Worm (Caenorhabditis elegans) whole organism, L4 larva: ENCODE results near the gene T21E8.6.

Experiments
- F10B5.3 ChIP-seq: sonication (generic microtip); optimal IDR thresholded peaks from 2 replicates; lab custom pipeline; 2016; ENCODE audit warnings: mild to moderate bottlenecking, missing genetic modification characterization, missing compliant biosample characterization
- F26F4.8 ChIP-seq: fragments of 200-800 bp; sonication (Bioruptor generic); conservative IDR thresholded peaks from 2 replicates; pipeline ENCODE4 v1.3.6; 2022; ENCODE audit warnings: missing genetic modification characterization, missing compliant biosample characterization
- F49E8.2 ChIP-seq: sonication (generic microtip); optimal IDR thresholded peaks from 2 replicates; lab custom pipeline; 2016; ENCODE audit warnings: missing compliant biosample characterization, mild to moderate bottlenecking, missing genetic modification characterization, borderline replicate concordance
- R02D3.7 ChIP-seq: fragments of 150-350 bp; sonication (generic microtip); optimal IDR thresholded peaks from 3 replicates; lab custom pipeline; 2014; ENCODE audit warnings: missing biosample characterization, missing genetic modification characterization
- T20F7.1 ChIP-seq: fragments of 200-800 bp; sonication (Bioruptor generic); optimal IDR thresholded peaks from 2 replicates; lab custom pipeline; 2018; ENCODE audit warnings: mild to moderate bottlenecking, missing genetic modification characterization, missing compliant biosample characterization
- Y5F2A.4 ChIP-seq: fragments of 200-800 bp; sonication (Bioruptor generic); optimal IDR thresholded peaks from 2 replicates; lab custom pipeline; 2018; ENCODE audit warnings: mild to moderate bottlenecking, missing genetic modification characterization, missing compliant biosample characterization
- ZK337.2 ChIP-seq: fragments of 200-800 bp; sonication (Bioruptor generic); IDR thresholded peaks from 2 replicates; pipeline ENCODE4 v1.3.6; 2022; ENCODE audit warnings: missing genetic modification reagents, missing genetic modification characterization, missing compliant biosample characterization
- aha-1 ChIP-seq: fragments of 150-350 bp; peaks from one replicate; lab custom pipeline; 2014; ENCODE audit warnings: missing biosample characterization, missing genetic modification characterization
- attf-4 ChIP-seq: sonication (generic microtip); optimal IDR thresholded peaks from 3 replicates; lab custom pipeline; 2017; ENCODE audit warnings: missing biosample characterization, missing genetic modification characterization
- daf-16 ChIP-seq, 3 experiments: sonication (generic microtip); optimal IDR thresholded peaks; 2 replicates each; lab custom pipeline; 2016 to 2017; ENCODE audit warnings: missing genetic modification characterization in 3 of 3, missing genetic modification reagents in 3 of 3, mild to moderate bottlenecking in 2 of 3, missing compliant biosample characterization in 2 of 3, missing biosample characterization in 1 of 3, moderate library complexity in 1 of 3
- daf-8 ChIP-seq: fragments of 200-800 bp; sonication (Bioruptor generic); IDR thresholded peaks from 2 replicates; pipeline ENCODE4 v1.3.6; 2022; ENCODE audit warnings: missing genetic modification characterization, missing compliant biosample characterization
- dmd-6 ChIP-seq: fragments of 200-800 bp; sonication (Bioruptor generic); IDR thresholded peaks from 2 replicates; pipeline ENCODE4 v1.3.6; 2022; ENCODE audit warnings: missing genetic modification reagents, missing genetic modification characterization, missing compliant biosample characterization
- dve-1 ChIP-seq: sonication (generic microtip); optimal IDR thresholded peaks from 2 replicates; lab custom pipeline; 2017; ENCODE audit warnings: antibody characterized with exemption, mild to moderate bottlenecking, missing genetic modification characterization, missing compliant biosample characterization; ENCODE audit not compliant: insufficient read depth
- fos-1 ChIP-seq: fragments of 150-350 bp; optimal IDR thresholded peaks from 2 replicates; lab custom pipeline; 2014; ENCODE audit warnings: missing biosample characterization, missing genetic modification characterization
- gei-8 ChIP-seq: fragments of 200-800 bp; sonication (Bioruptor generic); optimal IDR thresholded peaks from 2 replicates; lab custom pipeline; 2018; ENCODE audit warnings: mild to moderate bottlenecking, missing genetic modification characterization, missing compliant biosample characterization
- hmg-1.1 ChIP-seq: fragments of 200-800 bp; sonication (Bioruptor generic); IDR thresholded peaks from 2 replicates; pipeline ENCODE4 v1.3.6; 2022; ENCODE audit warnings: missing genetic modification reagents, missing genetic modification characterization, missing compliant biosample characterization
- lim-7 ChIP-seq: fragments of 200-800 bp; sonication (Bioruptor generic); IDR thresholded peaks from 2 replicates; pipeline ENCODE4 v1.3.6; 2022; ENCODE audit warnings: missing genetic modification characterization, missing compliant biosample characterization
- lsy-2 ChIP-seq, 2 experiments: fragments of 150-350 bp in 1 of 2; sonication (generic microtip) in 1 of 2; optimal IDR thresholded peaks; 2 replicates each; lab custom pipeline; 2014 to 2017; ENCODE audit warnings: missing biosample characterization in 2 of 2, missing genetic modification characterization in 2 of 2
- madf-5 ChIP-seq, 2 experiments: fragments of 200-800 bp; sonication (Bioruptor generic); IDR thresholded peaks; 2 replicates each; pipeline ENCODE4 v1.3.6; 2022; ENCODE audit warnings: missing compliant biosample characterization in 2 of 2, missing genetic modification characterization in 2 of 2
- mdt-29 ChIP-seq: fragments of 200-800 bp; sonication (Bioruptor generic); IDR thresholded peaks from 2 replicates; pipeline ENCODE4 v1.3.6; 2022; ENCODE audit warnings: missing genetic modification reagents, missing genetic modification characterization, missing compliant biosample characterization
- mep-1 ChIP-seq: fragments of 150-350 bp; sonication (generic microtip); optimal IDR thresholded peaks from 3 replicates; lab custom pipeline; 2014; ENCODE audit warnings: missing biosample characterization, missing genetic modification characterization
- mxl-2 ChIP-seq: fragments of 200-800 bp; sonication (Bioruptor generic); conservative IDR thresholded peaks from 2 replicates; pipeline ENCODE4 v1.3.6; 2022; ENCODE audit warnings: missing genetic modification reagents, missing genetic modification characterization, missing compliant biosample characterization
- mxl-3 ChIP-seq: fragments of 200-800 bp; sonication (Bioruptor generic); optimal IDR thresholded peaks from 2 replicates; lab custom pipeline; 2018; ENCODE audit warnings: mild to moderate bottlenecking, missing genetic modification characterization, missing compliant biosample characterization
- nhr-111 ChIP-seq: fragments of 200-800 bp; sonication (Bioruptor generic); optimal IDR thresholded peaks from 2 replicates; lab custom pipeline; 2018; ENCODE audit warnings: mild to moderate bottlenecking, missing genetic modification characterization, missing compliant biosample characterization
- nhr-28 ChIP-seq: fragments of 150-350 bp; optimal IDR thresholded peaks from 2 replicates; lab custom pipeline; 2014; ENCODE audit warnings: missing biosample characterization, missing genetic modification characterization
- nhr-42 ChIP-seq: fragments of 200-800 bp; sonication (Bioruptor generic); IDR thresholded peaks from 2 replicates; pipeline ENCODE4 v1.3.6; 2022; ENCODE audit warnings: missing genetic modification characterization, missing compliant biosample characterization
- pha-4 ChIP-seq, 2 experiments: fragments of 150-350 bp in 1 of 2; fragments of 200-800 bp in 1 of 2; sonication (Bioruptor generic) in 1 of 2; IDR thresholded peaks in 1 of 2; optimal IDR thresholded peaks in 1 of 2; 2 replicates each; pipeline versions ENCODE4 v1.3.6 to Lab custom; 2014 to 2022; ENCODE audit warnings: missing genetic modification characterization in 2 of 2, missing genetic modification reagents in 2 of 2, missing biosample characterization in 1 of 2, missing compliant biosample characterization in 1 of 2
- php-3 ChIP-seq: fragments of 200-800 bp; sonication (Bioruptor generic); IDR thresholded peaks from 2 replicates; pipeline ENCODE4 v1.3.6; 2022; ENCODE audit warnings: missing genetic modification reagents, missing genetic modification characterization, missing compliant biosample characterization
- saeg-2 ChIP-seq: fragments of 200-800 bp; sonication (Bioruptor generic); IDR thresholded peaks from 2 replicates; pipeline ENCODE4 v1.3.6; 2022; ENCODE audit warnings: missing genetic modification reagents, missing genetic modification characterization, missing compliant biosample characterization
- snpc-1.2 ChIP-seq: fragments of 200-800 bp; sonication (Bioruptor generic); IDR thresholded peaks from 2 replicates; pipeline ENCODE4 v1.3.6; 2022; ENCODE audit warnings: missing genetic modification reagents, missing genetic modification characterization, missing compliant biosample characterization
- tag-97 ChIP-seq: fragments of 200-800 bp; sonication (Bioruptor generic); IDR thresholded peaks from 2 replicates; pipeline ENCODE4 v1.3.6; 2022; ENCODE audit warnings: missing genetic modification characterization, missing compliant biosample characterization
- unc-62 ChIP-seq, 3 experiments: fragments of 150-350 bp in 1 of 3; sonication (generic microtip); optimal IDR thresholded peaks in 2 of 3; peaks in 1 of 3; 1 replicate in 1 of 3; 2 replicates in 2 of 3; lab custom pipeline; 2014 to 2017; ENCODE audit warnings: missing biosample characterization in 3 of 3, missing genetic modification characterization in 3 of 3, missing genetic modification reagents in 3 of 3, missing genotype in 1 of 3
- zag-1 ChIP-seq: fragments of 150-350 bp; optimal IDR thresholded peaks from 2 replicates; lab custom pipeline; 2014; ENCODE audit warnings: missing biosample characterization, missing genetic modification characterization
- zip-2 ChIP-seq: fragments of 150-350 bp; optimal IDR thresholded peaks from 2 replicates; lab custom pipeline; 2014; ENCODE audit warnings: missing biosample characterization, missing genetic modification characterization
- ztf-11 ChIP-seq: fragments of 150-350 bp; optimal IDR thresholded peaks from 2 replicates; lab custom pipeline; 2014; ENCODE audit warnings: missing biosample characterization, missing genetic modification characterization

The T21E8.6 gene

ce11 chrX:10859211-10859610, 22.9 kb upstream of the T21E8.6 start, which contains the start of gene pgp-5:
TSS of gene pgp-5 (minus strand) at chrX:10859297.
- peak; percentile 81 for TF ChIP-seq zip-2
- no peak for TF ChIP-seq attf-4 (tag; lab: Kevin White, UChicago)
- TF ChIP-seq unc-62 (GFP tag; optimal IDR thresholded peaks at IDR 0.05 in 1 of 2; lab: Kevin White, UChicago), result peak in 1 of 2 experiments; percentile 95
- TF ChIP-seq unc-62 (tag; optimal IDR thresholded peaks at IDR 0.05; lab: Kevin White, UChicago), result no peak

ce11 chrX:10859622-10860021, 22.5 kb upstream of the T21E8.6 start:
- no peak for TF ChIP-seq lsy-2 (tag; optimal IDR thresholded peaks at IDR 0.05; lab: Kevin White, UChicago)
- peak; percentile 56 for TF ChIP-seq aha-1 (tag; lab: Kevin White, UChicago)
- TF ChIP-seq tag-97 (GFP tag; lab: Robert Waterston, UW), result 0 out of 2 replicates have a peak, but pooled peaks have one; percentile 52
- no peak for TF ChIP-seq hmg-1.1
- TF ChIP-seq, all 104 proteins: peak for 2

DNA sequence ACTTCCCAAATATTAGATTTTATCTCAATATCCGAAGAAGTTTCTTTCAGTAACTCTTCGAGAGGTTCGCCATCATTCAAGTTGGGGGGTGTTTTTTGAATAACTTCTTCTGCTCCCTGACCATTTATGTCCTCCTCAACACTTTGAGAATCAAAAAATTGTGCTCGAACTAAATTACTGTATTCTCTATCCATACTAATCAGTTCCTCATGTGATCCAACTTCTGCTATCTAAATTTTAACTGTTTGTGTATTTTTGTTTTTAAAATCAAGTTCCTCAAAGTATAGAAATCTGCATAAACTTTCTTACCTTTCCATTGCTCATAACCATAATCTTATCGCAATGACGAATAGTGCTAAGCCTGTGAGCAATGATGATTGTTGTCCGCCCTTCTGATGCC, 20.4 kb upstream of the T21E8.6 start:
- TF ChIP-seq lim-7 (GFP tag; lab: Robert Waterston, UW), result no peak
- TF ChIP-seq mep-1 (tag; lab: Kevin White, UChicago), result no peak
- no peak for TF ChIP-seq F10B5.3 (tag; lab: Kevin White, UChicago)
- TF ChIP-seq daf-16 (GFP tag; optimal IDR thresholded peaks at IDR 0.05; lab: Kevin White, UChicago), result no peak
- no peak for TF ChIP-seq daf-16 (tag; optimal IDR thresholded peaks at IDR 0.05; lab: Kevin White, UChicago)
- no peak for TF ChIP-seq snpc-1.2
- no peak for TF ChIP-seq gei-8
- TF ChIP-seq daf-8, result no peak
- peak in 1 of 2 experiments; percentile 98 for TF ChIP-seq unc-62 (GFP tag; optimal IDR thresholded peaks at IDR 0.05 in 1 of 2; lab: Kevin White, UChicago)
- TF ChIP-seq unc-62 (tag; optimal IDR thresholded peaks at IDR 0.05; lab: Kevin White, UChicago), result no peak

DNA sequence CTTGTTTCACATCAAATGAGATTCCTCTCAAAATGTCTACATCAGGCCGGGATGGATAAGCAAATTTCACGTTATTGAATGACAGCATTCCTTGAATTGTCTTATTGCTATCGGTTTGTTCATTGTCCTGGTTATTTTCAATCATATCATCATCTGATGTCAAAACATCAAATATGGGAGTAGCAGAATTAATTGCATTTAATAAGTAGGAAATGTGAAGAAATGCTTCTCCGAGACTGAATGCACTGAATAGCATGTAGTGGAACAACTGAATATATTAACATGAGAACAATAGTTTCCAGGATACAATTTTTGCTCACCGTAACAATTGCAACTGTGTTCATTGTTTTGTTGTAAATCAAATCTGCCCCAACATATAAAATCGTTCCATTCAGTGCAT, 19.5 kb upstream of the T21E8.6 start:
- TF ChIP-seq php-3 (GFP tag; lab: Robert Waterston, UW), result no peak
- TF ChIP-seq dve-1 (tag; lab: Kevin White, UChicago), result no peak
- no peak for TF ChIP-seq Y5F2A.4 (GFP tag; lab: Kevin White, UChicago)
- TF ChIP-seq mxl-3 (GFP tag; lab: Kevin White, UChicago), result no peak
- TF ChIP-seq unc-62 (GFP tag; optimal IDR thresholded peaks at IDR 0.05 in 1 of 2; lab: Kevin White, UChicago), result peak in 1 of 2 experiments; percentile 81
- TF ChIP-seq unc-62 (tag; optimal IDR thresholded peaks at IDR 0.05; lab: Kevin White, UChicago), result no peak
- TF ChIP-seq aha-1 (tag; lab: Kevin White, UChicago), result peak; percentile 96
- no peak for TF ChIP-seq ZK337.2 (GFP tag; lab: Robert Waterston, UW)

ce11 chrX:10864322-10864721, 17.8 kb upstream of the T21E8.6 start, which contains the start of gene pgp-8:
TSS of gene pgp-8 (minus strand) at chrX:10864422.
- TF ChIP-seq dmd-6 (GFP tag; lab: Robert Waterston, UW) (peak; percentile 39), zag-1 (tag; lab: Kevin White, UChicago) (no peak)

DNA sequence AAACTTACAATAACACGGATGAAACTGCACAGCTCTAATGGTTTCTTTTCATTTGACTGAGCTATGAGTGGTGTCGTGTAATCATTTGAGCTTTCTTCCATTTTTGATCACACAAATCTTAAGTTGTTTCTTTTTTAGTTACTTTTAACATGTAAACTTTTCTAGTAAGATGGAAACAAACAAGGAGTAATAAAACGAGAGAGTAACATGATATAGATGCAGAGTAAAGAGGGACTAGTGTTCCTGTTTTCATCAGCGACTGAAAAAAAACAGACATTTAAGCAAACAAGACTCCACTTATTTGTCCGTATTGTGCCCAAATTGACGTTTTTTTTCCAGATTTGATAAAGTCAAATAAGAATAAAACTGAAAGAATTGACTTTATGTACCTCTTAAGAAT, 11.9 kb upstream of the T21E8.6 start, which contains the start of gene pgp-7:
TSS of gene pgp-7 (minus strand) at position 101 of the 400 bp plus-strand sequence.
- peak in 1 of 2 experiments; percentile 20 for TF ChIP-seq unc-62 (GFP tag; optimal IDR thresholded peaks at IDR 0.05 in 1 of 2; lab: Kevin White, UChicago)
- no peak for TF ChIP-seq unc-62 (tag; optimal IDR thresholded peaks at IDR 0.05; lab: Kevin White, UChicago)
- TF ChIP-seq pha-4 (GFP tag; IDR thresholded peaks at IDR 0.05; lab: Robert Waterston, UW), result no peak
- no peak for TF ChIP-seq pha-4 (tag; optimal IDR thresholded peaks at IDR 0.05; lab: Kevin White, UChicago)
- TF ChIP-seq, all 104 proteins: peak for 1

DNA sequence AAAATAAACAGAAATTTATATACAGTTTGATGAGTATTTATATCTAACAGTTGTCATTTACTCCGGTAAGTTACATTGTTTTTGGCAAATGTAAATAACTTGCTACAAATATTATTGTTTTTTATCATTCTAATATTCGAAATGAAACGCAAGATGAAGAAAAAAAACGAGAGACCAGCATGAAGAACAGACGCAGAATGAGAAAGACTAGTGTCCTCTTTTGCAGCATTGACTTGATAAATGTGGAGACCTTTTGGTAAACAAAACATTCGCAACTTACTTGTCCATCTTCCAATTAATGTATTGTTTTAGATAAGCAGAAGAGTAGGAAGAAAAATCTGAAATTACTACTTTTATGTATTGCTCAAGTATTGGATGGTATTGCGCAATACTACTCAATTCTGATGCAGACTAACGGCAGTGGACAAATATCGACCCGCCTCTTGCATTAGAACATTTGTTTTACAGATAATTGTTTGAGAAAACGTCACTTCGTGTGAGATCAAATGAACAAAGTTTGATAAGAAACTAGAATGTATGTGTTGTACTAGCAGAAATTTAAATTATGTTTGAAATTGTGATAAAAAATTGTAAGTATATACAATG, 4.8 kb upstream of the T21E8.6 start, which contains the start of gene pgp-6:
TSS of gene pgp-6 (minus strand) at position 288 of the 606 bp plus-strand sequence.
- TF ChIP-seq daf-16 (GFP tag; optimal IDR thresholded peaks at IDR 0.05; lab: Kevin White, UChicago) (no peak), daf-16 (tag; optimal IDR thresholded peaks at IDR 0.05; lab: Kevin White, UChicago) (peak; percentile 84), nhr-42 (GFP tag; lab: Robert Waterston, UW) (no peak), mxl-2 (GFP tag; lab: Robert Waterston, UW) (no peak), fos-1 (tag; lab: Kevin White, UChicago) (no peak), mdt-29 (GFP tag; lab: Robert Waterston, UW) (no peak), T20F7.1 (GFP tag; lab: Kevin White, UChicago) (no peak), nhr-111 (GFP tag; lab: Kevin White, UChicago) (no peak), F49E8.2 (tag; lab: Kevin White, UChicago) (no peak), F26F4.8 (GFP tag; lab: Robert Waterston, UW) (no peak), dve-1 (tag; lab: Kevin White, UChicago) (no peak), daf-8 (no peak), ztf-11 (tag; lab: Kevin White, UChicago) (no peak), aha-1 (tag; lab: Kevin White, UChicago) (peak; percentile 80), nhr-28 (tag; lab: Kevin White, UChicago) (peak; percentile 55), madf-5 (GFP tag; IDR thresholded peaks at IDR 0.05; lab: Robert Waterston, UW) (no peak), saeg-2 (GFP tag; lab: Robert Waterston, UW) (no peak), zip-2 (peak; percentile 89), R02D3.7 (tag; lab: Kevin White, UChicago) (no peak), lim-7 (GFP tag; lab: Robert Waterston, UW) (no peak)
